Worm (Caenorhabditis elegans) whole organism, L4 larva: ENCODE measurements around the gene ttll-11.
A peak's percentile ranks its signal among the peaks of the same experiment; 100 is the strongest.

Source experiments
- ceh-62 ChIP-seq: sonication (generic microtip); optimal IDR thresholded peaks from 2 replicates; lab custom pipeline; 2017; ENCODE audit warnings: missing biosample characterization, missing genetic modification characterization
- daf-16 ChIP-seq, 3 experiments: sonication (generic microtip); optimal IDR thresholded peaks; 2 replicates each; lab custom pipeline; 2016 to 2017; ENCODE audit warnings: missing genetic modification characterization in 3 of 3, missing genetic modification reagents in 3 of 3, mild to moderate bottlenecking in 2 of 3, missing compliant biosample characterization in 2 of 3, missing biosample characterization in 1 of 3, moderate library complexity in 1 of 3
- nhr-11 ChIP-seq: fragments of 150-350 bp; optimal IDR thresholded peaks from 2 replicates; lab custom pipeline; 2014; ENCODE audit warnings: missing biosample characterization, missing genetic modification characterization
- pqm-1 ChIP-seq: sonication (generic microtip); optimal IDR thresholded peaks from 2 replicates; lab custom pipeline; 2017; ENCODE audit warnings: missing biosample characterization, missing genetic modification characterization
- unc-130 ChIP-seq: sonication (generic microtip); optimal IDR thresholded peaks from 2 replicates; lab custom pipeline; 2016; ENCODE audit warnings: missing genetic modification reagents, missing genetic modification characterization, missing compliant biosample characterization
- zfp-3 ChIP-seq: fragments of 200-800 bp; sonication (Bioruptor generic); conservative IDR thresholded peaks from 2 replicates; pipeline ENCODE4 v1.3.6; 2022; ENCODE audit warnings: missing genetic modification reagents, missing genetic modification characterization, missing compliant biosample characterization
- ztf-11 ChIP-seq: fragments of 150-350 bp; optimal IDR thresholded peaks from 2 replicates; lab custom pipeline; 2014; ENCODE audit warnings: missing biosample characterization, missing genetic modification characterization

ce11 chrIV:8743654-8744332 is 46.3 kb downstream of the ttll-11 start, which contains the start of gene F21D5.7:
- peak in 1 of 2 experiments; percentile 34 for TF ChIP-seq daf-16 (GFP tag; optimal IDR thresholded peaks at IDR 0.05; lab: Kevin White, UChicago)
- TF ChIP-seq daf-16 (tag; optimal IDR thresholded peaks at IDR 0.05; lab: Kevin White, UChicago): peak; percentile 70
- TF ChIP-seq nhr-11: peak; percentile 12
- TF ChIP-seq pqm-1 (tag; lab: Kevin White, UChicago): no peak
- peak; percentile 35; the same call in 1 of the 2 replicates for TF ChIP-seq zfp-3 (GFP tag; lab: Robert Waterston, UW)
- no peak for TF ChIP-seq ceh-62 (tag; lab: Kevin White, UChicago)
- peak; percentile 18 for TF ChIP-seq unc-130 (GFP tag; lab: Kevin White, UChicago)
- TF ChIP-seq ztf-11 (tag; lab: Kevin White, UChicago): no peak
